Fruit fly (Drosophila melanogaster) whole organism, embryonic: ENCODE measurements around the gene CG7231.
A peak's percentile ranks its signal among the peaks of the same experiment; 100 is the strongest.

Experiments
- Abd-B ChIP-seq: fragments of 200-800 bp; sonication (Bioruptor generic); optimal IDR thresholded peaks from 2 replicates; lab custom pipeline; 2018; ENCODE audit warnings: missing biosample characterization, mild to moderate bottlenecking, missing genetic modification characterization, moderate library complexity
- Ada2b ChIP-seq: fragments of 200-800 bp; sonication (Bioruptor generic); IDR thresholded peaks from 2 replicates; pipeline ENCODE4 v1.3.6; 2022; ENCODE audit warnings: missing biosample characterization, missing genetic modification characterization
- Atf3 ChIP-seq: fragments of 200-800 bp; sonication (Bioruptor generic); optimal IDR thresholded peaks from 3 replicates; lab custom pipeline; 2016; ENCODE audit warnings: missing biosample characterization, missing genetic modification characterization
- Bgb ChIP-seq: fragments of 200-800 bp; sonication (Bioruptor generic); IDR thresholded peaks from 2 replicates; pipeline ENCODE4 v1.3.6; 2022; ENCODE audit warnings: missing biosample characterization, missing genetic modification characterization; ENCODE audit not compliant: partially characterized antibody
- CG10267 ChIP-seq: fragments of 200-800 bp; sonication (Bioruptor generic); optimal IDR thresholded peaks from 2 replicates; lab custom pipeline; 2018; ENCODE audit warnings: missing biosample characterization, mild to moderate bottlenecking, missing genetic modification characterization, moderate library complexity
- CG10565 ChIP-seq: fragments of 200-800 bp; sonication (Bioruptor generic); optimal IDR thresholded peaks from 3 replicates; lab custom pipeline; 2016; ENCODE audit warnings: missing biosample characterization, mild to moderate bottlenecking, missing genetic modification characterization
- CG12104 ChIP-seq: fragments of 200-800 bp; sonication (Bioruptor generic); optimal IDR thresholded peaks from 3 replicates; lab custom pipeline; 2016; ENCODE audit warnings: missing biosample characterization, missing genetic modification characterization
- CG12219 ChIP-seq: fragments of 200-800 bp; sonication (Bioruptor generic); optimal IDR thresholded peaks from 3 replicates; lab custom pipeline; 2018; ENCODE audit warnings: missing biosample characterization, mild to moderate bottlenecking, missing genetic modification characterization
- CG14667 ChIP-seq: fragments of 200-800 bp; sonication (Bioruptor generic); IDR thresholded peaks from 2 replicates; pipeline ENCODE4 v1.3.6; 2022; ENCODE audit warnings: missing biosample characterization, missing genetic modification characterization
- CG15514 ChIP-seq: fragments of 200-800 bp; sonication (Bioruptor generic); optimal IDR thresholded peaks from 3 replicates; lab custom pipeline; 2017; ENCODE audit warnings: missing biosample characterization, missing genetic modification characterization, mild to moderate bottlenecking, moderate library complexity, missing genetic modification reagents
- CG1603 ChIP-seq: fragments of 200-800 bp; sonication (Bioruptor generic); optimal IDR thresholded peaks from 2 replicates; lab custom pipeline; 2019; ENCODE audit warnings: missing biosample characterization, mild to moderate bottlenecking, missing genetic modification characterization, moderate library complexity
- CG16863 ChIP-seq: fragments of 200-800 bp; sonication (Bioruptor generic); optimal IDR thresholded peaks from 3 replicates; lab custom pipeline; 2016; ENCODE audit warnings: missing biosample characterization, missing genetic modification characterization
- CG2875 ChIP-seq: fragments of 200-800 bp; sonication (Bioruptor generic); optimal IDR thresholded peaks from 2 replicates; lab custom pipeline; 2017; ENCODE audit warnings: missing biosample characterization, mild to moderate bottlenecking, missing genetic modification characterization, missing genetic modification reagents
- CG2889 ChIP-seq: fragments of 200-800 bp; sonication (Bioruptor generic); IDR thresholded peaks from 3 replicates; pipeline ENCODE4 v1.3.6; 2022; ENCODE audit warnings: missing biosample characterization, missing genetic modification characterization
- CG31365 ChIP-seq: fragments of 200-800 bp; sonication (Bioruptor generic); optimal IDR thresholded peaks from 2 replicates; lab custom pipeline; 2018; ENCODE audit warnings: missing biosample characterization, mild to moderate bottlenecking, missing genetic modification characterization
- CG34224 ChIP-seq: fragments of 200-800 bp; sonication (Bioruptor generic); IDR thresholded peaks from 3 replicates; pipeline ENCODE4 v1.3.6; 2022; ENCODE audit warnings: missing biosample characterization, missing genetic modification characterization; ENCODE audit not compliant: partially characterized antibody
- CG3838 ChIP-seq: fragments of 200-800 bp; sonication (Bioruptor generic); optimal IDR thresholded peaks from 3 replicates; lab custom pipeline; 2016; ENCODE audit warnings: missing biosample characterization, missing genetic modification characterization
- CG6765 ChIP-seq: fragments of 200-800 bp; sonication (Bioruptor generic); optimal IDR thresholded peaks from 3 replicates; lab custom pipeline; 2017; ENCODE audit warnings: missing biosample characterization, mild to moderate bottlenecking, missing genetic modification characterization
- CG8388 ChIP-seq: fragments of 200-800 bp; sonication (Bioruptor generic); optimal IDR thresholded peaks from 2 replicates; lab custom pipeline; 2019; ENCODE audit warnings: missing biosample characterization, mild to moderate bottlenecking, missing genetic modification characterization, moderate library complexity
- CG9797 ChIP-seq: fragments of 200-800 bp; sonication (Bioruptor generic); optimal IDR thresholded peaks from 3 replicates; lab custom pipeline; 2018; ENCODE audit warnings: missing biosample characterization, mild to moderate bottlenecking, missing genetic modification characterization
- CoRest ChIP-seq: fragments of 200-800 bp; sonication (Bioruptor generic); optimal IDR thresholded peaks from 3 replicates; lab custom pipeline; 2018; ENCODE audit warnings: missing biosample characterization, mild to moderate bottlenecking, missing genetic modification characterization, moderate library complexity
- CrebB ChIP-seq: fragments of 200-800 bp; sonication (Bioruptor generic); optimal IDR thresholded peaks from 3 replicates; lab custom pipeline; 2018; ENCODE audit warnings: missing biosample characterization, mild to moderate bottlenecking, missing genetic modification characterization
- MESR4 ChIP-seq: fragments of 200-800 bp; sonication (Bioruptor generic); optimal IDR thresholded peaks from 2 replicates; lab custom pipeline; 2018; ENCODE audit warnings: missing biosample characterization, mild to moderate bottlenecking, missing genetic modification characterization, moderate library complexity
- Nf-YA ChIP-seq: fragments of 200-800 bp; sonication (Bioruptor generic); IDR thresholded peaks from 2 replicates; pipeline ENCODE4 v1.3.6; 2022; ENCODE audit warnings: missing biosample characterization, missing genetic modification characterization
- Six4 ChIP-seq: fragments of 200-800 bp; sonication (Bioruptor generic); optimal IDR thresholded peaks from 2 replicates; lab custom pipeline; 2016; ENCODE audit warnings: missing biosample characterization, missing genetic modification characterization
- Spps ChIP-seq: fragments of 200-800 bp; sonication (Bioruptor generic); optimal IDR thresholded peaks from 2 replicates; lab custom pipeline; 2018; ENCODE audit warnings: missing biosample characterization, mild to moderate bottlenecking, missing genetic modification characterization
- YL-1 ChIP-seq: fragments of 200-800 bp; sonication (Bioruptor generic); optimal IDR thresholded peaks from 3 replicates; lab custom pipeline; 2017; ENCODE audit warnings: missing biosample characterization, mild to moderate bottlenecking, missing genetic modification characterization
- bcd ChIP-seq: fragments of 200-800 bp; sonication (Bioruptor generic); optimal IDR thresholded peaks from 2 replicates; lab custom pipeline; 2017; ENCODE audit warnings: missing biosample characterization, mild to moderate bottlenecking, missing genetic modification characterization
- br ChIP-seq: fragments of >200 bp; optimal IDR thresholded peaks from 2 replicates; lab custom pipeline; 2017
- ci ChIP-seq: fragments of 200-800 bp; sonication (Bioruptor generic); IDR thresholded peaks from 3 replicates; pipeline ENCODE4 v1.3.6; 2022; ENCODE audit warnings: missing biosample characterization, missing genetic modification characterization
- dan ChIP-seq: fragments of 200-800 bp; sonication (Bioruptor generic); IDR thresholded peaks from 2 replicates; pipeline ENCODE4 v1.3.6; 2022; ENCODE audit warnings: missing biosample characterization, missing genetic modification characterization
- dmrt99B ChIP-seq: fragments of 200-800 bp; sonication (Bioruptor generic); optimal IDR thresholded peaks from 2 replicates; lab custom pipeline; 2018; ENCODE audit warnings: missing biosample characterization, mild to moderate bottlenecking, missing genetic modification characterization, moderate library complexity
- dpn ChIP-seq, 2 experiments: fragments of 200-800 bp; sonication (Bioruptor generic); optimal IDR thresholded peaks; 3 replicates each; lab custom pipeline; 2016; ENCODE audit warnings: missing biosample characterization in 2 of 2, missing genetic modification characterization in 2 of 2
- esg ChIP-seq: fragments of 200-800 bp; sonication (Bioruptor generic); conservative IDR thresholded peaks from 2 replicates; pipeline ENCODE4 v1.3.6; 2022; ENCODE audit warnings: missing biosample characterization, missing genetic modification characterization
- fd3F ChIP-seq: fragments of 200-800 bp; sonication (Bioruptor generic); optimal IDR thresholded peaks from 2 replicates; lab custom pipeline; 2018; ENCODE audit warnings: missing biosample characterization, mild to moderate bottlenecking, missing genetic modification characterization, moderate library complexity
- fu2 ChIP-seq: fragments of 200-800 bp; sonication (Bioruptor generic); optimal IDR thresholded peaks from 2 replicates; lab custom pipeline; 2016; ENCODE audit warnings: missing biosample characterization, missing genetic modification characterization
- gfzf ChIP-seq: fragments of 200-800 bp; sonication (Bioruptor generic); optimal IDR thresholded peaks from 2 replicates; lab custom pipeline; 2016; ENCODE audit warnings: missing biosample characterization, mild to moderate bottlenecking, missing genetic modification characterization, moderate library complexity
- grn ChIP-seq: fragments of 200-800 bp; sonication (Bioruptor generic); optimal IDR thresholded peaks from 3 replicates; lab custom pipeline; 2017; ENCODE audit warnings: missing biosample characterization, missing genetic modification characterization
- h ChIP-seq: fragments of >200 bp; optimal IDR thresholded peaks from 2 replicates; lab custom pipeline; 2017
- inv ChIP-seq: fragments of 200-800 bp; sonication (Bioruptor generic); IDR thresholded peaks from 2 replicates; pipeline ENCODE4 v1.3.6; 2022; ENCODE audit warnings: missing biosample characterization, missing genetic modification characterization; ENCODE audit not compliant: partially characterized antibody
- jing ChIP-seq: fragments of 200-800 bp; sonication (Bioruptor generic); optimal IDR thresholded peaks from 2 replicates; lab custom pipeline; 2018; ENCODE audit warnings: missing biosample characterization, mild to moderate bottlenecking, missing genetic modification characterization
- mam ChIP-seq: fragments of 200-800 bp; sonication (Bioruptor generic); optimal IDR thresholded peaks from 3 replicates; lab custom pipeline; 2016; ENCODE audit warnings: missing biosample characterization, missing genetic modification characterization
- mld ChIP-seq: fragments of 200-800 bp; sonication (Bioruptor generic); IDR thresholded peaks from 3 replicates; pipeline ENCODE4 v1.3.6; 2022; ENCODE audit warnings: missing biosample characterization, missing genetic modification characterization; ENCODE audit not compliant: partially characterized antibody
- ranshi ChIP-seq: fragments of 200-800 bp; sonication (Bioruptor generic); IDR thresholded peaks from 2 replicates; pipeline ENCODE4 v1.3.6; 2022; ENCODE audit warnings: missing biosample characterization, missing genetic modification characterization
- repo ChIP-seq: fragments of 200-800 bp; sonication (Bioruptor generic); optimal IDR thresholded peaks from 2 replicates; lab custom pipeline; 2016; ENCODE audit warnings: missing biosample characterization, missing genetic modification characterization
- sens ChIP-seq: fragments of 200-800 bp; sonication (Bioruptor generic); peaks from one replicate; lab custom pipeline; 2016; ENCODE audit warnings: missing biosample characterization, missing genetic modification characterization
- seq ChIP-seq: fragments of 200-800 bp; sonication (Bioruptor generic); IDR thresholded peaks from 2 replicates; pipeline ENCODE4 v1.3.6; 2022; ENCODE audit warnings: missing biosample characterization, missing genetic modification characterization
- tio ChIP-seq: fragments of 200-800 bp; sonication (Bioruptor generic); optimal IDR thresholded peaks from 2 replicates; lab custom pipeline; 2017; ENCODE audit warnings: missing biosample characterization, missing genetic modification characterization, inconsistent platforms
- trem ChIP-seq: fragments of 200-800 bp; optimal IDR thresholded peaks from 3 replicates; lab custom pipeline; 2019; ENCODE audit warnings: missing biosample characterization, mild to moderate bottlenecking, missing genetic modification characterization, moderate library complexity
- ttk ChIP-seq: fragments of 200-800 bp; sonication (Bioruptor generic); IDR thresholded peaks from 2 replicates; pipeline ENCODE4 v2.1.2; 2022; ENCODE audit warnings: missing biosample characterization, missing genetic modification characterization

The CG7231 gene

DNA sequence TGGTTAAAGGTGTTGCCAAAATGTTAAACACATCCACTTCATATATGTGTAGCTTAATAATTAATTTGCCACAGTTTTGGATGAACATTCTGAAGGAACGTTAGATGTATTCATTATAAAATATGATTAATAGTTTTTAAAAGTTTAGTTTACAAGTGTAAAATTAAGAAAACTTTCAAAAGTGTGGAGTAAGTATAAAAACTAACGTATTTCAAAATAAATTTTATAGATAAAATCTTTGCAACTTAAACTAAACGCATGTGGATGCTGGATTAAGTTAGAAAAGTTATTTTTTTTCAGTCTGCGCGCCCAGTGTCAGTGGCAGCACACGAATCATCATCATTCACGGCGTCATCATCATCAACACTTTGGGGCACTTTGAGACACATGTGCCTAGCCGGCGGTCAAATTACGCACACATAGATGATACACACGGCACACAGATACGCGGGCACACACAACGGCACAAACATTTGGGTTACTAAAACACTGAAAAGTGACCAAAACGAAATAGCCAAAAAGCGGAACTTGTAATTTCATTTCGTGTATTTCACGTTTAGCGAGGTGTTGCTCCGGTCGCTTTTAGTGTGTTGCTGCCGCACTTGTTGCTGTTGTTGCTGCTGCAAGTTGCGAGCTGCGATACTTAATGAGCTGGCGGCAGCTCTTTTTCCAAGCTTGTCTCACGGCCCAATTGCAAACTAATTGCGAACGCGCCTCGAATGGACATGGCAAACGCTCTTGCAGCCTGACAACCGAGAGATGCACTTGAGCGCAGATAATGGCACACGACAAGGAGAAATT lies 26.5 kb upstream of the CG7231 start (continued):
- TF ChIP-seq gfzf = no peak
- TF ChIP-seq Abd-B (GFP tag; lab: Kevin White, UChicago) = peak; percentile 46
- no peak for TF ChIP-seq jing (GFP tag; lab: Kevin White, UChicago)
- peak; percentile 11 for TF ChIP-seq CG8388 (GFP tag; lab: Kevin White, UChicago)
- peak; percentile 47 for TF ChIP-seq fd3F (GFP tag; lab: Kevin White, UChicago)
- TF ChIP-seq CG1603 (tag; lab: Kevin White, UChicago) = no peak
- no peak for TF ChIP-seq CG31365 (tag; lab: Kevin White, UChicago)
- no peak for TF ChIP-seq Atf3 (GFP tag; lab: Kevin White, UChicago)
- peak; percentile 30 for TF ChIP-seq bcd (GFP tag; lab: Kevin White, UChicago)
- no peak for TF ChIP-seq seq
- no peak for TF ChIP-seq repo (GFP tag; lab: Kevin White, UChicago)
- TF ChIP-seq dpn (GFP tag; optimal IDR thresholded peaks at IDR 0.05; lab: Kevin White, UChicago) = peak; percentile 29 to 31
- TF ChIP-seq Ada2b (GFP tag; lab: Robert Waterston, UW) = 0 out of 2 replicates have a peak, but pooled peaks have one; percentile 32
- no peak for TF ChIP-seq Spps (tag; lab: Kevin White, UChicago)
- no peak for TF ChIP-seq CG2875 (GFP tag; lab: Kevin White, UChicago)
- no peak for TF ChIP-seq ci (GFP tag; lab: Robert Waterston, UW)
- TF ChIP-seq CoRest (tag; lab: Kevin White, UChicago) = peak; percentile 78
- no peak for TF ChIP-seq dan
- no peak for TF ChIP-seq grn (GFP tag; lab: Kevin White, UChicago)
- TF ChIP-seq CG34224 (GFP tag; lab: Robert Waterston, UW) = no peak
- peak; percentile 32 for TF ChIP-seq CG16863 (GFP tag; lab: Kevin White, UChicago)
- no peak for TF ChIP-seq CG3838 (GFP tag; lab: Kevin White, UChicago)
- peak; percentile 48; the same call in 1 of the 2 replicates for TF ChIP-seq Nf-YA (GFP tag; lab: Robert Waterston, UW)
- no peak for TF ChIP-seq CG10565 (GFP tag; lab: Kevin White, UChicago)
- peak; percentile 19 for TF ChIP-seq CG12104 (GFP tag; lab: Kevin White, UChicago)
- no peak for TF ChIP-seq CG2889 (GFP tag; lab: Robert Waterston, UW)
- TF ChIP-seq br = no peak
- peak; percentile 48 for TF ChIP-seq CG10267 (tag; lab: Kevin White, UChicago)
- TF ChIP-seq CG15514 (GFP tag; lab: Kevin White, UChicago) = peak; percentile 14
- peak; percentile 16 for TF ChIP-seq mam
- no peak for TF ChIP-seq mld (GFP tag; lab: Robert Waterston, UW)
- no peak for TF ChIP-seq inv
- peak; percentile 91 for TF ChIP-seq sens
- no peak for TF ChIP-seq h (lab: Kevin White, UChicago)
- TF ChIP-seq esg (GFP tag; lab: Robert Waterston, UW) = peak; percentile 76
- TF ChIP-seq YL-1 = no peak
- no peak for TF ChIP-seq CG6765 (GFP tag; lab: Kevin White, UChicago)
- TF ChIP-seq CrebB (tag; lab: Kevin White, UChicago) = no peak
- TF ChIP-seq CG9797 = no peak
- peak; percentile 47; the same call in 1 of the 2 replicates for TF ChIP-seq ranshi (GFP tag; lab: Robert Waterston, UW)
- peak; percentile 53 for TF ChIP-seq Six4 (GFP tag; lab: Kevin White, UChicago)
- TF ChIP-seq dmrt99B = peak; percentile 79
- TF ChIP-seq CG12219 = peak; percentile 16
- no peak for TF ChIP-seq ttk (GFP tag; lab: Robert Waterston, UW)
- TF ChIP-seq CG14667 (GFP tag; lab: Robert Waterston, UW) = 0 out of 2 replicates have a peak, but pooled peaks have one; percentile 28
- no peak for TF ChIP-seq MESR4
- no peak for TF ChIP-seq Bgb (GFP tag; lab: Robert Waterston, UW)
- TF ChIP-seq trem (tag; lab: Kevin White, UChicago) = no peak
- no peak for TF ChIP-seq fu2 (GFP tag; lab: Kevin White, UChicago)
- TF ChIP-seq tio (GFP tag; lab: Kevin White, UChicago) = no peak
